Worm (Caenorhabditis elegans) whole organism, young adult: ENCODE data around the gene F45E12.5.

ENCODE experiments used
- B0019.2 ChIP-seq: fragments of 200-800 bp; sonication (Bioruptor generic); conservative IDR thresholded peaks from 2 replicates; pipeline ENCODE4 v1.3.6; 2022; ENCODE audit warnings: missing genetic modification reagents, missing genetic modification characterization, missing compliant biosample characterization
- F10E7.11 ChIP-seq: sonication (generic microtip); optimal IDR thresholded peaks from 2 replicates; lab custom pipeline; 2017; ENCODE audit warnings: mild to moderate bottlenecking, missing genetic modification characterization, moderate library complexity, missing compliant biosample characterization
- F55B11.4 ChIP-seq: sonication (generic microtip); optimal IDR thresholded peaks from 2 replicates; lab custom pipeline; 2016; ENCODE audit warnings: missing compliant biosample characterization, missing genetic modification characterization, borderline replicate concordance; ENCODE audit not compliant: insufficient read depth
- K12H6.12 ChIP-seq: fragments of 200-800 bp; sonication (Bioruptor generic); optimal IDR thresholded peaks from 2 replicates; lab custom pipeline; 2018; ENCODE audit warnings: mild to moderate bottlenecking, missing genetic modification characterization, missing compliant biosample characterization
- Y95B8A.8 ChIP-seq: fragments of 200-800 bp; sonication (Bioruptor generic); IDR thresholded peaks from 2 replicates; pipeline ENCODE4 v1.3.6; 2022; ENCODE audit warnings: missing genetic modification reagents, missing genetic modification characterization, missing compliant biosample characterization
- ZK185.1 ChIP-seq: sonication (generic microtip); optimal IDR thresholded peaks from 2 replicates; lab custom pipeline; 2016; ENCODE audit warnings: mild to moderate bottlenecking, missing genetic modification characterization, missing compliant biosample characterization; ENCODE audit not compliant: poor library complexity, severe bottlenecking
- akir-1 ChIP-seq: fragments of 200-800 bp; sonication (Bioruptor generic); optimal IDR thresholded peaks from 2 replicates; lab custom pipeline; 2018; ENCODE audit warnings: mild to moderate bottlenecking, missing genetic modification characterization, moderate library complexity, missing compliant biosample characterization
- ama-1 ChIP-seq, 3 experiments: fragments of 150-350 bp in 1 of 3; sonication (generic microtip) in 2 of 3; optimal IDR thresholded peaks; 2 replicates each; lab custom pipeline; 2014 to 2018; ENCODE audit warnings: missing biosample characterization in 2 of 3, missing genetic modification characterization in 2 of 3, missing genetic modification reagents in 2 of 3
- atf-7 ChIP-seq: sonication (generic microtip); optimal IDR thresholded peaks from 2 replicates; lab custom pipeline; 2017; ENCODE audit warnings: mild to moderate bottlenecking, missing genetic modification characterization, missing compliant biosample characterization
- bed-1 ChIP-seq: fragments of 200-800 bp; sonication (Bioruptor generic); IDR thresholded peaks from 2 replicates; pipeline ENCODE4 v1.3.6; 2022; ENCODE audit warnings: missing genetic modification reagents, missing genetic modification characterization, missing compliant biosample characterization
- bed-2 ChIP-seq: fragments of 200-800 bp; sonication (Bioruptor generic); IDR thresholded peaks from 2 replicates; pipeline ENCODE4 v1.3.6; 2022; ENCODE audit warnings: missing genetic modification reagents, missing genetic modification characterization, missing compliant biosample characterization
- ccch-3 ChIP-seq: fragments of 200-800 bp; sonication (Bioruptor generic); optimal IDR thresholded peaks from 2 replicates; lab custom pipeline; 2018; ENCODE audit warnings: mild to moderate bottlenecking, missing genetic modification characterization, missing compliant biosample characterization
- cebp-1 ChIP-seq, 2 experiments: fragments of 200-800 bp in 1 of 2; sonication (Bioruptor generic) in 1 of 2; sonication (generic microtip) in 1 of 2; IDR thresholded peaks in 1 of 2; optimal IDR thresholded peaks in 1 of 2; 2 replicates each; pipeline versions ENCODE4 v1.3.6 to Lab custom; 2017 to 2022; ENCODE audit warnings: missing compliant biosample characterization in 2 of 2, missing genetic modification characterization in 2 of 2, mild to moderate bottlenecking in 1 of 2, missing genetic modification reagents in 1 of 2, moderate library complexity in 1 of 2
- ceh-40 ChIP-seq: fragments of 200-800 bp; sonication (Bioruptor generic); IDR thresholded peaks from 2 replicates; pipeline ENCODE4 v1.3.6; 2022; ENCODE audit warnings: missing genetic modification characterization, missing compliant biosample characterization
- ceh-58 ChIP-seq: fragments of 200-800 bp; sonication (Bioruptor generic); IDR thresholded peaks from 2 replicates; pipeline ENCODE4 v1.3.6; 2022; ENCODE audit warnings: missing genetic modification characterization, missing compliant biosample characterization
- chd-7 ChIP-seq: sonication (generic microtip); optimal IDR thresholded peaks from 2 replicates; lab custom pipeline; 2016; ENCODE audit warnings: mild to moderate bottlenecking, missing genetic modification characterization, moderate library complexity, missing compliant biosample characterization
- dox-1 ChIP-seq: fragments of 200-800 bp; sonication (Bioruptor generic); IDR thresholded peaks from 2 replicates; pipeline ENCODE4 v1.3.6; 2022; ENCODE audit warnings: missing genetic modification reagents, missing genetic modification characterization, missing compliant biosample characterization
- egrh-3 ChIP-seq: fragments of 200-800 bp; sonication (Bioruptor generic); IDR thresholded peaks from 2 replicates; pipeline ENCODE4 v1.3.6; 2022; ENCODE audit warnings: missing genetic modification reagents, missing genetic modification characterization, missing compliant biosample characterization
- ets-4 ChIP-seq: fragments of 200-800 bp; sonication (Bioruptor generic); optimal IDR thresholded peaks from 2 replicates; lab custom pipeline; 2018; ENCODE audit warnings: mild to moderate bottlenecking, missing genetic modification characterization, missing compliant biosample characterization
- gei-17 ChIP-seq: fragments of 200-800 bp; sonication (Bioruptor generic); optimal IDR thresholded peaks from 2 replicates; lab custom pipeline; 2018; ENCODE audit warnings: mild to moderate bottlenecking, missing genetic modification characterization, missing compliant biosample characterization
- hlh-26 ChIP-seq: fragments of 200-800 bp; sonication (Bioruptor generic); conservative IDR thresholded peaks from 2 replicates; pipeline ENCODE4 v1.3.6; 2022; ENCODE audit warnings: missing genetic modification reagents, missing genetic modification characterization, missing compliant biosample characterization
- hmg-1.2 ChIP-seq: fragments of 200-800 bp; sonication (Bioruptor generic); IDR thresholded peaks from 2 replicates; pipeline ENCODE4 v1.3.6; 2022; ENCODE audit warnings: missing genetic modification reagents, missing genetic modification characterization, missing compliant biosample characterization
- let-607 ChIP-seq, 2 experiments: fragments of 200-800 bp in 1 of 2; sonication (Bioruptor generic) in 1 of 2; sonication (generic microtip) in 1 of 2; optimal IDR thresholded peaks; 2 replicates each; lab custom pipeline; 2016 to 2018; ENCODE audit warnings: mild to moderate bottlenecking in 2 of 2, missing compliant biosample characterization in 2 of 2, missing genetic modification characterization in 2 of 2, moderate library complexity in 2 of 2, missing genotype in 1 of 2
- lin-40 ChIP-seq: sonication (generic microtip); optimal IDR thresholded peaks from 2 replicates; lab custom pipeline; 2016; ENCODE audit warnings: missing genetic modification characterization, mild to moderate bottlenecking, missing compliant biosample characterization, missing genotype, missing genetic modification reagents
- lir-1 ChIP-seq: fragments of 200-800 bp; sonication (Bioruptor generic); conservative IDR thresholded peaks from 2 replicates; pipeline ENCODE4 v1.3.6; 2022; ENCODE audit warnings: missing genetic modification reagents, missing genetic modification characterization, missing compliant biosample characterization
- lsy-27 ChIP-seq: sonication (generic microtip); optimal IDR thresholded peaks from 2 replicates; lab custom pipeline; 2017; ENCODE audit warnings: missing genetic modification characterization, mild to moderate bottlenecking, missing compliant biosample characterization, antibody characterized with exemption, missing genotype, borderline replicate concordance; ENCODE audit not compliant: insufficient read depth
- mes-4 ChIP-seq: sonication (generic microtip); optimal IDR thresholded peaks from 2 replicates; lab custom pipeline; 2016; ENCODE audit warnings: missing genotype, missing genetic modification characterization, missing compliant biosample characterization
- nhr-120 ChIP-seq: fragments of 200-800 bp; sonication (Bioruptor generic); IDR thresholded peaks from 2 replicates; pipeline ENCODE4 v1.3.6; 2022; ENCODE audit warnings: missing genetic modification characterization, missing compliant biosample characterization
- nhr-179 ChIP-seq: sonication (generic microtip); optimal IDR thresholded peaks from 2 replicates; lab custom pipeline; 2016; ENCODE audit warnings: mild to moderate bottlenecking, missing genetic modification characterization, missing compliant biosample characterization
- nhr-80 ChIP-seq: sonication (generic microtip); optimal IDR thresholded peaks from 2 replicates; lab custom pipeline; 2016; ENCODE audit warnings: missing genetic modification characterization, missing compliant biosample characterization
- nhr-90 ChIP-seq: sonication (generic microtip); optimal IDR thresholded peaks from 2 replicates; lab custom pipeline; 2016; ENCODE audit warnings: missing genotype, mild to moderate bottlenecking, missing genetic modification characterization, missing compliant biosample characterization
- pbrm-1 ChIP-seq: fragments of 200-800 bp; sonication (Bioruptor generic); IDR thresholded peaks from 2 replicates; pipeline ENCODE4 v1.3.6; 2022; ENCODE audit warnings: missing genetic modification reagents, missing genetic modification characterization, missing compliant biosample characterization
- rcor-1 ChIP-seq: fragments of 200-800 bp; sonication (Bioruptor generic); IDR thresholded peaks from 2 replicates; pipeline ENCODE4 v1.3.6; 2022; ENCODE audit warnings: missing genetic modification reagents, missing genetic modification characterization, missing compliant biosample characterization
- rpc-1 ChIP-seq, 2 experiments: fragments of 150-350 bp in 1 of 2; sonication (generic microtip) in 1 of 2; optimal IDR thresholded peaks; 2 replicates each; lab custom pipeline; 2014 to 2018; ENCODE audit warnings: missing biosample characterization in 1 of 2, missing genetic modification characterization in 1 of 2, missing genetic modification reagents in 1 of 2, missing genotype in 1 of 2
- sea-2 ChIP-seq: fragments of 200-800 bp; sonication (Bioruptor generic); IDR thresholded peaks from 2 replicates; pipeline ENCODE4 v1.3.6; 2022; ENCODE audit warnings: missing genetic modification characterization, missing compliant biosample characterization
- somi-1 ChIP-seq: fragments of 200-800 bp; sonication (Bioruptor generic); optimal IDR thresholded peaks from 2 replicates; lab custom pipeline; 2018; ENCODE audit warnings: mild to moderate bottlenecking, missing genetic modification characterization, missing compliant biosample characterization
- sptf-2 ChIP-seq: fragments of 200-800 bp; sonication (Bioruptor generic); optimal IDR thresholded peaks from 2 replicates; lab custom pipeline; 2018; ENCODE audit warnings: mild to moderate bottlenecking, missing genetic modification characterization, missing compliant biosample characterization
- unc-62 ChIP-seq: fragments of 150-350 bp; optimal IDR thresholded peaks from 2 replicates; lab custom pipeline; 2014; ENCODE audit warnings: missing biosample characterization, missing genetic modification reagents, missing genetic modification characterization
- zim-3 ChIP-seq: sonication (generic microtip); optimal IDR thresholded peaks from 2 replicates; lab custom pipeline; 2017; ENCODE audit warnings: mild to moderate bottlenecking, missing genetic modification characterization, moderate library complexity, missing compliant biosample characterization
- ztf-18 ChIP-seq: sonication (generic microtip); optimal IDR thresholded peaks from 2 replicates; lab custom pipeline; 2016; ENCODE audit warnings: missing genotype, mild to moderate bottlenecking, missing genetic modification characterization, missing compliant biosample characterization
- ztf-22 ChIP-seq: fragments of 200-800 bp; sonication (Bioruptor generic); optimal IDR thresholded peaks from 2 replicates; lab custom pipeline; 2018; ENCODE audit warnings: mild to moderate bottlenecking, missing genetic modification characterization, moderate library complexity, missing compliant biosample characterization
- ztf-26 ChIP-seq: sonication (generic microtip); optimal IDR thresholded peaks from 2 replicates; lab custom pipeline; 2017; ENCODE audit warnings: missing genetic modification characterization, missing compliant biosample characterization

The F45E12.5 gene

DNA sequence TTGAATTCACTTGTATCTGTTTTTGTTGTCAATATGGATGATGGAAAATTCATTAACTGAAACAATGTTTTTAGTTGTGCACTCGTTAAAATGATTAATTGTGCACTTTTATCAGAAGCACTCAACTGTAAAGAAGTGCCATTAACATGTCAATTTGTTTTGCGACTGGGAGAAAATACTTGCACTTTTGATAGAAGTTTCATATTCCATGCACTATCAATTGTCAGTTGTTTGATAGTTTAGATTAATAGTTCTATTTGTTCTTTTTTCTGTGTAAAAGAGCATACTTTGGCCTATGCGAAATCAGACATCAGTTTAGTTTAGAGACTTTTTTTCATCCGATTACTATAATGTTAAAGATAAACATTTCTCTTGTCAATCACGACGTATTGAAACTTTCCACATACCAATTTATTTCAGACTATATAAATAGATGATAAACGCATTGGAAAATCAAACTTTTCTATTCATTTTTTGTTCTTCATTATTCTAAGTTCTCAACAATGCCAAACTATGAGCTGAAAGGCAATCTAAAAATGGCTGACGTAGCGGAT lies 19.9 kb downstream of the F45E12.5 start, which contains the start of gene C30G12.2 (continued):
- TF ChIP-seq akir-1 (GFP tag; lab: Kevin White, UChicago) (no peak), unc-62 (GFP tag; lab: Kevin White, UChicago) (peak; percentile 96), bed-1 (no peak), F55B11.4 (tag; lab: Kevin White, UChicago) (no peak), ZK185.1 (tag; lab: Kevin White, UChicago) (no peak), lsy-27 (tag; lab: Kevin White, UChicago) (no peak), sea-2 (no peak), pbrm-1 (GFP tag; lab: Robert Waterston, UW) (no peak), let-607 (tag; optimal IDR thresholded peaks at IDR 0.05; lab: Kevin White, UChicago) (peak in 1 of 2 experiments; percentile 72), gei-17 (GFP tag; lab: Kevin White, UChicago) (no peak), hlh-26 (GFP tag; lab: Robert Waterston, UW) (no peak), ets-4 (GFP tag; lab: Kevin White, UChicago) (peak; percentile 34), ceh-58 (no peak), nhr-120 (no peak), rcor-1 (no peak), ztf-22 (peak; percentile 24), B0019.2 (GFP tag; lab: Robert Waterston, UW) (no peak), mes-4 (tag; lab: Kevin White, UChicago) (no peak)

DNA sequence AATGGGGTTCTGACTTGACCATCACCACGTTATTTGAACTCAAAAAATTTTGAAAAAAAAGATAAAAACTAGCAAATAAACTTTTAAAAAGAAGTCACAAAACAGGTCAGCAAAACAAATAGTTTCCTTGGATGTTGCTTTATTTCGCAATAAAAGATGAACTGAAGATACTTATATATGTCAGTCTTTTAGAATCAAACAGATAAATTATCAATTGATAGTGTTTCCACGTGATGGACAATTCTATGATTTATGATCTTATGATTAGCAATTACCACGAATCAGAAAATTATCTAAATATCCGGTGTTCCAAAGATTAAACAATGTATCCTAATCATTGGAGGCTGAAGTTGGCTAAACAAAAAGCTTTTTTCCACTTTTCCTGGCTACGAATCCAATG lies 22.2 kb downstream of the F45E12.5 start:
- TF ChIP-seq cebp-1 (GFP tag; IDR thresholded peaks at IDR 0.05; lab: Robert Waterston, UW) = peak; percentile 84
- TF ChIP-seq cebp-1 (tag; optimal IDR thresholded peaks at IDR 0.05; lab: Kevin White, UChicago) = peak; percentile 90
- no peak for TF ChIP-seq ceh-40 (GFP tag; lab: Robert Waterston, UW)
- TF ChIP-seq F10E7.11 (tag; lab: Kevin White, UChicago) = no peak
- no peak for TF ChIP-seq hmg-1.2 (GFP tag; lab: Robert Waterston, UW)
- no peak for TF ChIP-seq bed-2
- TF ChIP-seq zim-3 (tag; lab: Kevin White, UChicago) = no peak
- TF ChIP-seq atf-7 (tag; lab: Kevin White, UChicago) = no peak
- no peak for TF ChIP-seq ztf-18 (tag; lab: Kevin White, UChicago)
- no peak for TF ChIP-seq B0019.2 (GFP tag; lab: Robert Waterston, UW)
- peak; percentile 12 for TF ChIP-seq somi-1 (GFP tag; lab: Kevin White, UChicago)
- TF ChIP-seq ztf-26 (tag; lab: Kevin White, UChicago) = peak; percentile 4
- TF ChIP-seq ccch-3 (GFP tag; lab: Kevin White, UChicago) = no peak
- peak; percentile 87 for TF ChIP-seq unc-62 (GFP tag; lab: Kevin White, UChicago)
- TF ChIP-seq ceh-58 = no peak
- TF ChIP-seq lsy-27 (tag; lab: Kevin White, UChicago) = no peak
- TF ChIP-seq chd-7 (tag; lab: Kevin White, UChicago) = no peak
- no peak for TF ChIP-seq lir-1 (GFP tag; lab: Robert Waterston, UW)
- TF ChIP-seq hlh-26 (GFP tag; lab: Robert Waterston, UW) = no peak

DNA sequence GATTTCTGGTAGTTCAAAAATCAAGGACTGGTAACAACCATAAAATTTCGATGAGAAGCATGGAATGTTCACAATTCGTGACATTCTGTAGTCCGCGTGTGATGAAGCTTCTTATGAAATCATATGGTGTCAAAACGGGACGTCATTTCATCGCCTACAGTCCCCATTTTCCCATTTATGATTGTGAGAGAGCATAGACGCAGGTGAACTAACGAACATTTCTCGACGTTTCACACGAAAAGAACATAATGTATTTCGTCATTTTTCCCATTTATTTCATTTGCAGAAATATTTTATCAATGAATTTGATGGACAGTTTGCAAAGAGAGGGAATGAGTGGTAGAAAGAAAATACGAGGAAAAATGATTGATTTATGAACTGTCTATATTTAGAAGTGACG lies 22.8 kb downstream of the F45E12.5 start:
- no peak for TF ChIP-seq rpc-1 (optimal IDR thresholded peaks at IDR 0.05; lab: Kevin White, UChicago)
- no peak for TF ChIP-seq rpc-1 (tag; optimal IDR thresholded peaks at IDR 0.05; lab: Kevin White, UChicago)
- TF ChIP-seq dox-1 (GFP tag; lab: Robert Waterston, UW) = 0 out of 2 replicates have a peak, but pooled peaks have one; percentile 28
- TF ChIP-seq sptf-2 (GFP tag; lab: Kevin White, UChicago) = no peak
- TF ChIP-seq chd-7 (tag; lab: Kevin White, UChicago) = no peak
- TF ChIP-seq egrh-3 (GFP tag; lab: Robert Waterston, UW) = no peak
- TF ChIP-seq nhr-179 = no peak
- no peak for TF ChIP-seq Y95B8A.8 (GFP tag; lab: Robert Waterston, UW)
- peak; percentile 44 for TF ChIP-seq ztf-22
- no peak for TF ChIP-seq nhr-90 (tag; lab: Kevin White, UChicago)
- peak; percentile 79 for TF ChIP-seq cebp-1 (GFP tag; IDR thresholded peaks at IDR 0.05; lab: Robert Waterston, UW)
- peak; percentile 80 for TF ChIP-seq cebp-1 (tag; optimal IDR thresholded peaks at IDR 0.05; lab: Kevin White, UChicago)
- no peak for TF ChIP-seq ama-1 (optimal IDR thresholded peaks at IDR 0.05; lab: Kevin White, UChicago)
- no peak for TF ChIP-seq ama-1 (GFP tag; optimal IDR thresholded peaks at IDR 0.05; lab: Kevin White, UChicago)
- peak; percentile 7 for TF ChIP-seq atf-7 (tag; lab: Kevin White, UChicago)
- no peak for TF ChIP-seq hmg-1.2 (GFP tag; lab: Robert Waterston, UW)
- TF ChIP-seq lin-40 (tag; lab: Kevin White, UChicago) = no peak
- TF ChIP-seq unc-62 (GFP tag; lab: Kevin White, UChicago) = peak; percentile 82
- TF ChIP-seq rcor-1 = no peak
- TF ChIP-seq hlh-26 (GFP tag; lab: Robert Waterston, UW) = no peak
- TF ChIP-seq ztf-26 (tag; lab: Kevin White, UChicago) = no peak
- no peak for TF ChIP-seq K12H6.12 (tag; lab: Kevin White, UChicago)
- peak; percentile 57 for TF ChIP-seq nhr-80 (tag; lab: Kevin White, UChicago)
